Fruit fly (Drosophila melanogaster) whole organism, embryonic: ENCODE results near the gene CG32767.

Source experiments
- Abd-B ChIP-seq: fragments of 200-800 bp; sonication (Bioruptor generic); optimal IDR thresholded peaks from 2 replicates; lab custom pipeline; 2018; ENCODE audit warnings: missing biosample characterization, mild to moderate bottlenecking, missing genetic modification characterization, moderate library complexity
- B-H1 ChIP-seq: fragments of 200-800 bp; sonication (Bioruptor generic); IDR thresholded peaks from 3 replicates; pipeline ENCODE4 v1.3.6; 2022; ENCODE audit warnings: missing biosample characterization, missing genetic modification characterization
- Bdp1 ChIP-seq: fragments of 200-800 bp; sonication (Bioruptor generic); optimal IDR thresholded peaks from 3 replicates; lab custom pipeline; 2016; ENCODE audit warnings: missing biosample characterization, missing genetic modification characterization
- C15 ChIP-seq: fragments of 200-800 bp; sonication (Bioruptor generic); IDR thresholded peaks from 3 replicates; pipeline ENCODE4 v1.3.6; 2022; ENCODE audit warnings: missing biosample characterization, missing genetic modification characterization
- CG10274 ChIP-seq: fragments of 200-800 bp; sonication (Bioruptor generic); optimal IDR thresholded peaks from 3 replicates; lab custom pipeline; 2017; ENCODE audit warnings: missing biosample characterization, mild to moderate bottlenecking, missing genetic modification characterization
- CG11456 ChIP-seq: fragments of 200-800 bp; sonication (Bioruptor generic); IDR thresholded peaks from 3 replicates; pipeline ENCODE4 v1.3.6; 2022; ENCODE audit warnings: missing biosample characterization, missing genetic modification characterization
- CG11695 ChIP-seq: fragments of 200-800 bp; sonication (Bioruptor generic); IDR thresholded peaks from 3 replicates; pipeline ENCODE4 v1.3.6; 2022; ENCODE audit warnings: missing biosample characterization, missing genetic modification characterization
- CG12391 ChIP-seq: fragments of 200-800 bp; sonication (Bioruptor generic); optimal IDR thresholded peaks from 3 replicates; lab custom pipeline; 2018; ENCODE audit warnings: missing biosample characterization, mild to moderate bottlenecking, missing genetic modification characterization, moderate library complexity
- CG16815 ChIP-seq: fragments of 200-800 bp; sonication (Bioruptor generic); optimal IDR thresholded peaks from 3 replicates; lab custom pipeline; 2017; ENCODE audit warnings: missing biosample characterization, mild to moderate bottlenecking, missing genetic modification characterization
- CG17361 ChIP-seq: fragments of 200-800 bp; sonication (Bioruptor generic); IDR thresholded peaks from 3 replicates; pipeline ENCODE4 v1.3.6; 2022; ENCODE audit warnings: missing biosample characterization, missing genetic modification characterization
- CG17385 ChIP-seq: fragments of 200-800 bp; sonication (Bioruptor generic); optimal IDR thresholded peaks from 3 replicates; lab custom pipeline; 2018; ENCODE audit warnings: missing biosample characterization, mild to moderate bottlenecking, missing genetic modification characterization
- CG18262 ChIP-seq: fragments of 200-800 bp; optimal IDR thresholded peaks from 3 replicates; lab custom pipeline; 2019; ENCODE audit warnings: missing biosample characterization, mild to moderate bottlenecking, missing genetic modification characterization, moderate library complexity
- CG2120 ChIP-seq: fragments of 200-800 bp; sonication (Bioruptor generic); optimal IDR thresholded peaks from 3 replicates; lab custom pipeline; 2016; ENCODE audit warnings: missing biosample characterization, missing genetic modification characterization
- CG32772 ChIP-seq: fragments of 200-800 bp; sonication (Bioruptor generic); IDR thresholded peaks from 2 replicates; pipeline ENCODE4 v1.3.6; 2022; ENCODE audit warnings: missing biosample characterization, missing genetic modification characterization
- CG4424 ChIP-seq: fragments of 200-800 bp; sonication (Bioruptor generic); optimal IDR thresholded peaks from 3 replicates; lab custom pipeline; 2016; ENCODE audit warnings: missing biosample characterization, missing genetic modification characterization
- CG4730 ChIP-seq: fragments of 200-800 bp; sonication (Bioruptor generic); IDR thresholded peaks from 2 replicates; pipeline ENCODE4 v1.3.6; 2022; ENCODE audit warnings: missing biosample characterization, missing genetic modification characterization
- CG8359 ChIP-seq: fragments of 200-800 bp; sonication (Bioruptor generic); optimal IDR thresholded peaks from 2 replicates; lab custom pipeline; 2017; ENCODE audit warnings: missing biosample characterization, mild to moderate bottlenecking, missing genetic modification characterization, borderline replicate concordance
- CG9727 ChIP-seq: fragments of 200-800 bp; sonication (Bioruptor generic); optimal IDR thresholded peaks from 3 replicates; lab custom pipeline; 2017; ENCODE audit warnings: missing biosample characterization, mild to moderate bottlenecking, missing genetic modification characterization
- CG9932 ChIP-seq: fragments of 200-800 bp; sonication (Bioruptor generic); IDR thresholded peaks from 2 replicates; pipeline ENCODE4 v1.3.6; 2022; ENCODE audit warnings: missing biosample characterization, missing genetic modification characterization
- CrebB ChIP-seq: fragments of 200-800 bp; sonication (Bioruptor generic); optimal IDR thresholded peaks from 3 replicates; lab custom pipeline; 2018; ENCODE audit warnings: missing biosample characterization, mild to moderate bottlenecking, missing genetic modification characterization
- D19B ChIP-seq: fragments of 200-800 bp; sonication (Bioruptor generic); optimal IDR thresholded peaks from 2 replicates; lab custom pipeline; 2017; ENCODE audit warnings: missing biosample characterization, mild to moderate bottlenecking, missing genetic modification characterization
- Dip3 ChIP-seq: fragments of 200-800 bp; sonication (Bioruptor generic); optimal IDR thresholded peaks from 3 replicates; lab custom pipeline; 2016; ENCODE audit warnings: missing biosample characterization, missing genetic modification characterization
- E2f2 ChIP-seq: fragments of 200-800 bp; sonication (Bioruptor generic); IDR thresholded peaks from 2 replicates; pipeline ENCODE4 v1.3.6; 2022; ENCODE audit warnings: missing biosample characterization, missing genetic modification characterization
- ERR ChIP-seq: fragments of 200-800 bp; sonication (Bioruptor generic); optimal IDR thresholded peaks from 2 replicates; lab custom pipeline; 2016; ENCODE audit warnings: missing biosample characterization, missing genetic modification characterization
- Fer1 ChIP-seq: fragments of 200-800 bp; sonication (Bioruptor generic); optimal IDR thresholded peaks from 2 replicates; lab custom pipeline; 2017; ENCODE audit warnings: missing biosample characterization, mild to moderate bottlenecking, missing genetic modification characterization
- Gsc ChIP-seq: fragments of 200-800 bp; sonication (Bioruptor generic); IDR thresholded peaks from 2 replicates; pipeline ENCODE4 v1.3.6; 2022; ENCODE audit warnings: missing biosample characterization, missing genetic modification characterization
- H2.0 ChIP-seq: fragments of 200-800 bp; sonication (Bioruptor generic); IDR thresholded peaks from 2 replicates; pipeline ENCODE4 v1.3.6; 2022; ENCODE audit warnings: missing biosample characterization, missing genetic modification characterization
- HLH3B ChIP-seq: fragments of 200-800 bp; sonication (Bioruptor generic); IDR thresholded peaks from 2 replicates; pipeline ENCODE4 v1.3.6; 2022; ENCODE audit warnings: missing biosample characterization, missing genetic modification characterization
- Ptx1 ChIP-seq: fragments of 200-800 bp; sonication (Bioruptor generic); IDR thresholded peaks from 2 replicates; pipeline ENCODE4 v1.3.6; 2022; ENCODE audit warnings: missing biosample characterization, missing genetic modification characterization
- Sox102F ChIP-seq: fragments of 200-800 bp; sonication (Bioruptor generic); optimal IDR thresholded peaks from 2 replicates; lab custom pipeline; 2018; ENCODE audit warnings: missing biosample characterization, mild to moderate bottlenecking, missing genetic modification characterization, moderate library complexity
- Taf1 ChIP-seq: fragments of 200-800 bp; sonication (Bioruptor generic); IDR thresholded peaks from 2 replicates; pipeline ENCODE4 v1.3.6; 2022; ENCODE audit warnings: missing biosample characterization, missing genetic modification characterization
- Trl ChIP-seq, 3 experiments: fragments of >200 bp in 2 of 3; fragments of 200-800 bp in 1 of 3; sonication (Bioruptor generic) in 1 of 3; optimal IDR thresholded peaks; 2 replicates in 1 of 3; 3 replicates in 2 of 3; lab custom pipeline; 2016 to 2017; ENCODE audit warnings: missing biosample characterization in 1 of 3, missing genetic modification characterization in 1 of 3
- Xrp1 ChIP-seq: fragments of 200-800 bp; sonication (Bioruptor generic); IDR thresholded peaks from 2 replicates; pipeline ENCODE4 v1.3.6; 2022; ENCODE audit warnings: missing biosample characterization, missing genetic modification characterization
- ap ChIP-seq: fragments of 200-800 bp; sonication (Bioruptor generic); IDR thresholded peaks from 2 replicates; pipeline ENCODE4 v1.3.6; 2022; ENCODE audit warnings: missing biosample characterization, missing genetic modification characterization
- bab2 ChIP-seq: fragments of 200-800 bp; sonication (Bioruptor generic); optimal IDR thresholded peaks from 2 replicates; lab custom pipeline; 2016; ENCODE audit warnings: missing biosample characterization, missing genetic modification characterization
- bowl ChIP-seq: fragments of 200-800 bp; sonication (Bioruptor generic); IDR thresholded peaks from 2 replicates; pipeline ENCODE4 v1.3.6; 2022; ENCODE audit warnings: missing biosample characterization, missing genetic modification characterization
- bsh ChIP-seq, 2 experiments: fragments of 200-800 bp; sonication (Bioruptor generic); optimal IDR thresholded peaks; 2 replicates each; lab custom pipeline; 2017 to 2018; ENCODE audit warnings: mild to moderate bottlenecking in 2 of 2, missing biosample characterization in 2 of 2, missing genetic modification characterization in 2 of 2, moderate library complexity in 1 of 2
- emc ChIP-seq: fragments of 200-800 bp; sonication (Bioruptor generic); optimal IDR thresholded peaks from 2 replicates; lab custom pipeline; 2016; ENCODE audit warnings: missing biosample characterization, missing genetic modification characterization
- eve ChIP-seq, 2 experiments: fragments of >200 bp; optimal IDR thresholded peaks; 2 replicates each; lab custom pipeline; 2017; ENCODE audit warnings: missing biosample characterization in 2 of 2, missing genetic modification characterization in 2 of 2
- hb ChIP-seq: fragments of 200-800 bp; sonication (Bioruptor generic); IDR thresholded peaks from 3 replicates; pipeline ENCODE4 v1.3.6; 2022; ENCODE audit warnings: missing biosample characterization, missing genetic modification characterization; ENCODE audit not compliant: partially characterized antibody
- mam ChIP-seq: fragments of 200-800 bp; sonication (Bioruptor generic); optimal IDR thresholded peaks from 3 replicates; lab custom pipeline; 2016; ENCODE audit warnings: missing biosample characterization, missing genetic modification characterization
- oc ChIP-seq: fragments of 200-800 bp; sonication (Bioruptor generic); optimal IDR thresholded peaks from 2 replicates; lab custom pipeline; 2018; ENCODE audit warnings: missing biosample characterization, mild to moderate bottlenecking, missing genetic modification characterization, moderate library complexity
- pum ChIP-seq: fragments of 200-800 bp; sonication (Bioruptor generic); optimal IDR thresholded peaks from 2 replicates; lab custom pipeline; 2016; ENCODE audit warnings: missing biosample characterization, missing genetic modification characterization
- row ChIP-seq: fragments of 200-800 bp; sonication (Bioruptor generic); IDR thresholded peaks from 3 replicates; pipeline ENCODE4 v1.3.6; 2022; ENCODE audit warnings: missing biosample characterization, missing genetic modification characterization
- sens ChIP-seq: fragments of 200-800 bp; sonication (Bioruptor generic); peaks from one replicate; lab custom pipeline; 2016; ENCODE audit warnings: missing biosample characterization, missing genetic modification characterization
- tgo ChIP-seq: fragments of 200-800 bp; sonication (Bioruptor generic); IDR thresholded peaks from 3 replicates; pipeline ENCODE4 v1.3.6; 2022; ENCODE audit warnings: missing biosample characterization, missing genetic modification characterization
- tin ChIP-seq: fragments of 200-800 bp; sonication (Bioruptor generic); optimal IDR thresholded peaks from 3 replicates; lab custom pipeline; 2016; ENCODE audit warnings: missing biosample characterization, missing genetic modification characterization
- tna ChIP-seq: fragments of 200-800 bp; sonication (Bioruptor generic); IDR thresholded peaks from 2 replicates; pipeline ENCODE4 v1.3.6; 2022; ENCODE audit warnings: missing biosample characterization, missing genetic modification characterization; ENCODE audit not compliant: partially characterized antibody
- unpg ChIP-seq: fragments of 200-800 bp; sonication (Bioruptor generic); optimal IDR thresholded peaks from 3 replicates; lab custom pipeline; 2018; ENCODE audit warnings: missing biosample characterization, mild to moderate bottlenecking, missing genetic modification characterization, moderate library complexity
- wor ChIP-seq: fragments of 200-800 bp; sonication (Bioruptor generic); IDR thresholded peaks from 2 replicates; pipeline ENCODE4 v1.3.6; 2022; ENCODE audit warnings: missing biosample characterization, missing genetic modification characterization
- zfh1 ChIP-seq: fragments of 200-800 bp; sonication (Bioruptor generic); IDR thresholded peaks from 3 replicates; pipeline ENCODE4 v1.3.6; 2022; ENCODE audit warnings: missing biosample characterization, missing genetic modification characterization

Gene CG32767

DNA sequence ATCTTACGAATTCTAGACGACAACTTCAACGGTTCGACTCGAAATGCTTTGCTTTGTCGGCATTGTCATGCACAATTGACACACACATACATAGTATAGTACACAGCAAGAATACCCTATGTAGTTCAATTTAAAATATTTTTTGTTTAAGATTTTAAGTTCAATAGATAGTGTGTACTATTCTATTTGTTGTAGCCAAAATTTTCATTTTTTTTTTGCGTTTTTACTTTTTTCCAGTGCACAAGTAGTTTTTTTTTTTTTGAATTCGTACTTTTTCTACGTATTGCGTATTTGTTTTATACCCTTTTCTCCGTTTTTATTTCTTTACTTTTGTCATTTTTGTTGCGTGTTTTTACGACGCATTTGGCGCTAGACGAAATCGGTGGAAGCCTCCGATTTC, 22.6 kb downstream of the CG32767 start (continued):
- TF ChIP-seq tgo (peak; percentile 34; the same call in 1 of the 3 replicates), bowl (GFP tag; lab: Robert Waterston, UW) (no peak), tna (GFP tag; lab: Robert Waterston, UW) (no peak), CG16815 (GFP tag; lab: Kevin White, UChicago) (peak; percentile 5), CG32772 (peak; percentile 51), emc (GFP tag; lab: Kevin White, UChicago) (no peak), CG11456 (GFP tag; lab: Robert Waterston, UW) (0 out of 3 replicates have a peak, but pooled peaks have one; percentile 59), D19B (GFP tag; lab: Kevin White, UChicago) (no peak), Abd-B (GFP tag; lab: Kevin White, UChicago) (peak; percentile 6), hb (GFP tag; lab: Robert Waterston, UW) (no peak), Sox102F (GFP tag; lab: Kevin White, UChicago) (peak; percentile 13), Fer1 (GFP tag; lab: Kevin White, UChicago) (no peak), B-H1 (GFP tag; lab: Robert Waterston, UW) (peak; percentile 36; the same call in 2 of the 3 replicates), CG17385 (GFP tag; lab: Kevin White, UChicago) (no peak), unpg (peak; percentile 35), eve (GFP tag; optimal IDR thresholded peaks at IDR 0.05; lab: Kevin White, UChicago) (peak in 1 of 2 experiments; percentile 3), CG2120 (GFP tag; lab: Kevin White, UChicago) (peak; percentile 47), Trl (optimal IDR thresholded peaks at IDR 0.05; lab: Kevin White, UChicago) (no peak), Trl (GFP tag; optimal IDR thresholded peaks at IDR 0.05; lab: Kevin White, UChicago) (peak; percentile 8), CG17361 (no peak), CG10274 (GFP tag; lab: Kevin White, UChicago) (no peak), H2.0 (GFP tag; lab: Robert Waterston, UW) (no peak), CG12391 (tag; lab: Kevin White, UChicago) (peak; percentile 17), oc (tag; lab: Kevin White, UChicago) (no peak), CrebB (tag; lab: Kevin White, UChicago) (no peak), ERR (GFP tag; lab: Kevin White, UChicago) (no peak), sens (peak; percentile 86), Dip3 (GFP tag; lab: Kevin White, UChicago) (no peak), CG11695 (0 out of 3 replicates have a peak, but pooled peaks have one; percentile 35), pum (peak; percentile 16), HLH3B (GFP tag; lab: Robert Waterston, UW) (0 out of 2 replicates have a peak, but pooled peaks have one; percentile 15), mam (GFP tag; lab: Kevin White, UChicago) (no peak), bsh (GFP tag; optimal IDR thresholded peaks at IDR 0.05; lab: Kevin White, UChicago) (peak in 1 of 2 experiments; percentile 30), C15 (no peak), CG8359 (no peak), bab2 (GFP tag; lab: Kevin White, UChicago) (no peak), CG4424 (GFP tag; lab: Kevin White, UChicago) (peak; percentile 16), Ptx1 (GFP tag; lab: Robert Waterston, UW) (peak; percentile 50), Taf1 (GFP tag; lab: Robert Waterston, UW) (0 out of 2 replicates have a peak, but pooled peaks have one; percentile 31), Bdp1 (GFP tag; lab: Kevin White, UChicago) (no peak), Xrp1 (GFP tag; lab: Robert Waterston, UW) (peak; percentile 47; the same call in 1 of the 2 replicates), E2f2 (GFP tag; lab: Robert Waterston, UW) (no peak), CG4730 (GFP tag; lab: Robert Waterston, UW) (0 out of 2 replicates have a peak, but pooled peaks have one; percentile 30), ap (GFP tag; lab: Robert Waterston, UW) (no peak), CG9727 (peak; percentile 24), wor (no peak), Gsc (no peak), tin (GFP tag; lab: Kevin White, UChicago) (peak; percentile 2), row (GFP tag; lab: Robert Waterston, UW) (peak; percentile 61), CG18262 (peak; percentile 28), zfh1 (GFP tag; lab: Robert Waterston, UW) (peak; percentile 46; the same call in 1 of the 3 replicates), CG9932 (peak; percentile 59)
